Fruit fly (Drosophila melanogaster): ENCODE data around the gene porin.

dm6 chr2L:10849511-10850191 lies 997 bp downstream of the porin start, which contains the start of gene SmydA-3:
- TF ChIP-seq Awh (GFP tag; IDR thresholded peaks at IDR 0.05) (peak; percentile 62), CG18764 (GFP tag; optimal IDR thresholded peaks at IDR 0.05) (no peak), CG12155 (GFP tag; optimal IDR thresholded peaks at IDR 0.05) (peak; percentile 19), dan (GFP tag; IDR thresholded peaks at IDR 0.05) (no peak), HmgD (GFP tag; optimal IDR thresholded peaks at IDR 0.05) (no peak), Antp (GFP tag; optimal IDR thresholded peaks at IDR 0.05) (no peak), Gug (GFP tag; IDR thresholded peaks at IDR 0.05) (no peak), dysf (GFP tag; IDR thresholded peaks at IDR 0.05) (peak; percentile 14; the same call in 1 of the 3 replicates), CG8924 (tag; optimal IDR thresholded peaks at IDR 0.05) (no peak), phol (tag; optimal IDR thresholded peaks at IDR 0.05) (peak; percentile 31)

Measured in whole organism, embryonic.